Worm (Caenorhabditis elegans): ENCODE data around the gene F01E11.20.

ce11 chrX:6963842-6964241 is 32.5 kb downstream of the F01E11.20 start:
- TF ChIP-seq lin-39 (tag; optimal IDR thresholded peaks at IDR 0.05) (no peak), peb-1 (tag; optimal IDR thresholded peaks at IDR 0.05) (no peak), nhr-10 (tag; optimal IDR thresholded peaks at IDR 0.05) (no peak), mab-5 (tag; optimal IDR thresholded peaks at IDR 0.05) (no peak), nhr-21 (tag; optimal IDR thresholded peaks at IDR 0.05) (no peak), nhr-12 (tag; optimal IDR thresholded peaks at IDR 0.05) (no peak), nhr-11 (tag; optimal IDR thresholded peaks at IDR 0.05) (no peak), lin-11 (tag; optimal IDR thresholded peaks at IDR 0.05) (no peak), lin-13 (GFP tag; optimal IDR thresholded peaks at IDR 0.05) (no peak), ama-1 (optimal IDR thresholded peaks at IDR 0.05) (no peak), snpc-4 (tag; optimal IDR thresholded peaks at IDR 0.05) (no peak), nhr-25 (tag; optimal IDR thresholded peaks at IDR 0.05) (no peak), nhr-6 (tag; optimal IDR thresholded peaks at IDR 0.05) (no peak)
